Worm (Caenorhabditis elegans) whole organism, L3 larva: Measurements from ENCODE around the gene C47E8.9.

Experiments used
- ZK546.5 ChIP-seq: sonication (generic microtip); optimal IDR thresholded peaks from 2 replicates; lab custom pipeline; 2017; ENCODE audit warnings: missing biosample characterization, missing genetic modification characterization
- ama-1 ChIP-seq: fragments of 150-350 bp; optimal IDR thresholded peaks from 2 replicates; lab custom pipeline; 2018
- ceh-82 ChIP-seq: fragments of 150-350 bp; optimal IDR thresholded peaks from 2 replicates; lab custom pipeline; 2014; ENCODE audit warnings: missing biosample characterization, missing genetic modification characterization
- elt-3 ChIP-seq, 3 experiments: fragments of 150-350 bp in 1 of 3; sonication (generic microtip) in 2 of 3; optimal IDR thresholded peaks; 2 replicates in 2 of 3; 4 replicates in 1 of 3; lab custom pipeline; 2014 to 2017; ENCODE audit warnings: missing biosample characterization in 3 of 3, missing genetic modification characterization in 3 of 3
- nhr-11 ChIP-seq: fragments of 150-350 bp; optimal IDR thresholded peaks from 2 replicates; lab custom pipeline; 2014; ENCODE audit warnings: missing biosample characterization, missing genetic modification characterization

DNA sequence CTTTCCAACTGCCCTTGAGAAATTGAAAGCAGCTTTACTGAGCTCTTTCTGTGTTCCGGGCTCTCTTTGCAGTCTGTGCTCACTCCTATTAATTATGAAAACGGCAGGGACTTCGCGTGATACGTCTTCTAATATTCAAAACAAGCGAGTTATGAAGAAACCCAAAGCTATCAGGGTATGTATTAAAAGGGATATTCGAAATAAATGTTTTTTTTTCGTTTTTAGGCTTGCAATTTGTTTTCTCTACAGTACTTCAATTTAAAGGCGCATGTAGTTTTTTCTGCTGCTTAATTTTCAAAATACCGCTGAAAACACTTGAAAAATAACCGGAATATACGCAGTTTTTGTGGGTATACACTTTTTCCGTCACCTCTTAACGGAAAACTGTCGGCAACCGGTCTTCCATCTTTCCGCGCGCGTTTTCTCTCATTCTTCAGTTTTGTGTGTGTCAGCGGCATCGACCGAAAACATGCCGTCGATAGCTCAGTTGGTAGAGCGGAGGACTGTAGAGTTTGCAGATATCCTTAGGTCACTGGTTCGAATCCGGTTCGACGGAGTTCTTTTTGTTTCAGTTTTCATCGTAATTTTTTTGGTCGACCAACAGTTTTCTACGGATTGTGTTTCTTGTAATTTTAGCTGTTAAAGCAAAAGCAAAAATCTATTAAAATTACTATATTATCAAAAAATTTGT is 26.1 kb downstream of the C47E8.9 start, which contains the start of gene gasr-8:
- TF ChIP-seq nhr-11 (tag; lab: Kevin White, UChicago), result no peak
- TF ChIP-seq ama-1, result no peak
- no peak for TF ChIP-seq elt-3 (tag; optimal IDR thresholded peaks at IDR 0.05; lab: Kevin White, UChicago)
- TF ChIP-seq ZK546.5, result no peak
- no peak for TF ChIP-seq ceh-82
